Worm (Caenorhabditis elegans) whole organism, midembryonic: ENCODE results near the gene glb-32.

Experiments
- T22C8.4 ChIP-seq: fragments of 200-800 bp; sonication (Bioruptor generic); IDR thresholded peaks from 2 replicates; pipeline ENCODE4 v1.3.6; 2022; ENCODE audit warnings: missing genetic modification characterization, missing compliant biosample characterization
- klf-2 ChIP-seq: fragments of 200-800 bp; sonication (Bioruptor generic); conservative IDR thresholded peaks from 2 replicates; pipeline ENCODE4 v1.3.6; 2022; ENCODE audit warnings: missing genetic modification reagents, missing genetic modification characterization, missing compliant biosample characterization
- tab-1 ChIP-seq: fragments of 200-800 bp; sonication (Bioruptor generic); IDR thresholded peaks from 2 replicates; pipeline ENCODE4 v1.3.6; 2022; ENCODE audit warnings: missing genetic modification characterization, missing compliant biosample characterization
- ztf-23 ChIP-seq: fragments of 200-800 bp; sonication (Bioruptor generic); IDR thresholded peaks from 2 replicates; pipeline ENCODE4 v1.3.6; 2022; ENCODE audit warnings: missing genetic modification reagents, missing genetic modification characterization, missing compliant biosample characterization

ce11 chrV:5069440-5069839, 19.9 kb downstream of the glb-32 start, which contains the start of gene Y58A7A.1:
- TF ChIP-seq T22C8.4 (GFP tag; lab: Robert Waterston, UW) = no peak
- no peak for TF ChIP-seq klf-2 (GFP tag; lab: Robert Waterston, UW)
- no peak for TF ChIP-seq tab-1 (GFP tag; lab: Robert Waterston, UW)
- no peak for TF ChIP-seq ztf-23
